Worm (Caenorhabditis elegans) whole organism, L4 larva: ENCODE data around the gene unc-44.
A peak's percentile ranks its signal among the peaks of the same experiment; 100 is the strongest.

Experiments
- F44E2.7 ChIP-seq: fragments of 200-800 bp; sonication (Bioruptor generic); IDR thresholded peaks from 2 replicates; pipeline ENCODE4 v2.1.2; 2022; ENCODE audit warnings: missing genetic modification characterization, missing compliant biosample characterization
- F49E8.2 ChIP-seq: sonication (generic microtip); optimal IDR thresholded peaks from 2 replicates; lab custom pipeline; 2016; ENCODE audit warnings: missing compliant biosample characterization, mild to moderate bottlenecking, missing genetic modification characterization, borderline replicate concordance
- T20F7.1 ChIP-seq: fragments of 200-800 bp; sonication (Bioruptor generic); optimal IDR thresholded peaks from 2 replicates; lab custom pipeline; 2018; ENCODE audit warnings: mild to moderate bottlenecking, missing genetic modification characterization, missing compliant biosample characterization
- T26A8.4 ChIP-seq: fragments of 200-800 bp; sonication (Bioruptor generic); IDR thresholded peaks from 2 replicates; pipeline ENCODE4 v1.3.6; 2022; ENCODE audit warnings: missing genetic modification characterization, missing compliant biosample characterization
- Y5F2A.4 ChIP-seq: fragments of 200-800 bp; sonication (Bioruptor generic); optimal IDR thresholded peaks from 2 replicates; lab custom pipeline; 2018; ENCODE audit warnings: mild to moderate bottlenecking, missing genetic modification characterization, missing compliant biosample characterization
- Y75B8A.6 ChIP-seq: fragments of 200-800 bp; sonication (Bioruptor generic); IDR thresholded peaks from 2 replicates; pipeline ENCODE4 v1.3.6; 2022; ENCODE audit warnings: missing genetic modification reagents, missing genetic modification characterization, missing compliant biosample characterization
- aha-1 ChIP-seq: fragments of 150-350 bp; peaks from one replicate; lab custom pipeline; 2014; ENCODE audit warnings: missing biosample characterization, missing genetic modification characterization
- aly-2 ChIP-seq: sonication (generic microtip); optimal IDR thresholded peaks from 2 replicates; lab custom pipeline; 2018; ENCODE audit warnings: missing biosample characterization, missing genetic modification characterization
- ceh-82 ChIP-seq: sonication (generic microtip); optimal IDR thresholded peaks from 2 replicates; lab custom pipeline; 2017; ENCODE audit warnings: missing biosample characterization, missing genetic modification characterization
- daf-16 ChIP-seq, 3 experiments: sonication (generic microtip); optimal IDR thresholded peaks; 2 replicates each; lab custom pipeline; 2016 to 2017; ENCODE audit warnings: missing genetic modification characterization in 3 of 3, missing genetic modification reagents in 3 of 3, mild to moderate bottlenecking in 2 of 3, missing compliant biosample characterization in 2 of 3, missing biosample characterization in 1 of 3, moderate library complexity in 1 of 3
- dmd-6 ChIP-seq: fragments of 200-800 bp; sonication (Bioruptor generic); IDR thresholded peaks from 2 replicates; pipeline ENCODE4 v1.3.6; 2022; ENCODE audit warnings: missing genetic modification reagents, missing genetic modification characterization, missing compliant biosample characterization
- fkh-10 ChIP-seq: fragments of 150-350 bp; optimal IDR thresholded peaks from 2 replicates; lab custom pipeline; 2014; ENCODE audit warnings: missing biosample characterization, missing genetic modification reagents, missing genetic modification characterization
- hif-1 ChIP-seq, 2 experiments: sonication (generic microtip); optimal IDR thresholded peaks; 2 replicates each; lab custom pipeline; 2016 to 2017; ENCODE audit warnings: missing compliant biosample characterization in 2 of 2, missing genetic modification characterization in 2 of 2, missing genetic modification reagents in 2 of 2, missing genotype in 2 of 2, mild to moderate bottlenecking in 1 of 2
- hlh-11 ChIP-seq: fragments of 200-800 bp; sonication (Bioruptor generic); optimal IDR thresholded peaks from 2 replicates; lab custom pipeline; 2018; ENCODE audit warnings: mild to moderate bottlenecking, missing genetic modification characterization, missing compliant biosample characterization
- hmg-1.1 ChIP-seq: fragments of 200-800 bp; sonication (Bioruptor generic); IDR thresholded peaks from 2 replicates; pipeline ENCODE4 v1.3.6; 2022; ENCODE audit warnings: missing genetic modification reagents, missing genetic modification characterization, missing compliant biosample characterization
- lin-13 ChIP-seq: fragments of 150-350 bp; optimal IDR thresholded peaks from 2 replicates; lab custom pipeline; 2014; ENCODE audit warnings: missing biosample characterization, missing genetic modification reagents, missing genetic modification characterization
- lin-15B ChIP-seq: fragments of 150-350 bp; sonication (generic microtip); optimal IDR thresholded peaks from 3 replicates; lab custom pipeline; 2014; ENCODE audit warnings: missing biosample characterization, missing genetic modification characterization
- lsy-2 ChIP-seq, 2 experiments: fragments of 150-350 bp in 1 of 2; sonication (generic microtip) in 1 of 2; optimal IDR thresholded peaks; 2 replicates each; lab custom pipeline; 2014 to 2017; ENCODE audit warnings: missing biosample characterization in 2 of 2, missing genetic modification characterization in 2 of 2
- madf-5 ChIP-seq, 2 experiments: fragments of 200-800 bp; sonication (Bioruptor generic); IDR thresholded peaks; 2 replicates each; pipeline ENCODE4 v1.3.6; 2022; ENCODE audit warnings: missing compliant biosample characterization in 2 of 2, missing genetic modification characterization in 2 of 2
- mxl-2 ChIP-seq: fragments of 200-800 bp; sonication (Bioruptor generic); conservative IDR thresholded peaks from 2 replicates; pipeline ENCODE4 v1.3.6; 2022; ENCODE audit warnings: missing genetic modification reagents, missing genetic modification characterization, missing compliant biosample characterization
- mxl-3 ChIP-seq: fragments of 200-800 bp; sonication (Bioruptor generic); optimal IDR thresholded peaks from 2 replicates; lab custom pipeline; 2018; ENCODE audit warnings: mild to moderate bottlenecking, missing genetic modification characterization, missing compliant biosample characterization
- nhr-28 ChIP-seq: fragments of 150-350 bp; optimal IDR thresholded peaks from 2 replicates; lab custom pipeline; 2014; ENCODE audit warnings: missing biosample characterization, missing genetic modification characterization
- nhr-41 ChIP-seq: fragments of 200-800 bp; sonication (Bioruptor generic); IDR thresholded peaks from 2 replicates; pipeline ENCODE4 v1.3.6; 2022; ENCODE audit warnings: missing genetic modification reagents, missing genetic modification characterization, missing compliant biosample characterization
- nhr-42 ChIP-seq: fragments of 200-800 bp; sonication (Bioruptor generic); IDR thresholded peaks from 2 replicates; pipeline ENCODE4 v1.3.6; 2022; ENCODE audit warnings: missing genetic modification characterization, missing compliant biosample characterization
- nhr-48 ChIP-seq: sonication (generic microtip); optimal IDR thresholded peaks from 2 replicates; lab custom pipeline; 2016; ENCODE audit warnings: mild to moderate bottlenecking, missing genetic modification characterization, missing compliant biosample characterization
- nhr-76 ChIP-seq: fragments of 150-350 bp; optimal IDR thresholded peaks from 2 replicates; lab custom pipeline; 2014; ENCODE audit warnings: missing biosample characterization, missing genetic modification characterization
- rbr-2 ChIP-seq: sonication (generic microtip); optimal IDR thresholded peaks from 2 replicates; lab custom pipeline; 2016; ENCODE audit warnings: missing genotype, missing genetic modification characterization, missing compliant biosample characterization
- set-16 ChIP-seq: fragments of 200-800 bp; sonication (Bioruptor generic); IDR thresholded peaks from 2 replicates; pipeline ENCODE4 v1.3.6; 2022; ENCODE audit warnings: missing genetic modification reagents, missing genetic modification characterization, missing compliant biosample characterization
- snpc-1.2 ChIP-seq: fragments of 200-800 bp; sonication (Bioruptor generic); IDR thresholded peaks from 2 replicates; pipeline ENCODE4 v1.3.6; 2022; ENCODE audit warnings: missing genetic modification reagents, missing genetic modification characterization, missing compliant biosample characterization
- snpc-4 ChIP-seq: fragments of 150-350 bp; optimal IDR thresholded peaks from 2 replicates; lab custom pipeline; 2014; ENCODE audit warnings: missing biosample characterization, missing genetic modification characterization
- vab-7 ChIP-seq: fragments of 200-800 bp; sonication (Bioruptor generic); IDR thresholded peaks from 2 replicates; pipeline ENCODE4 v1.3.6; 2022; ENCODE audit warnings: missing genetic modification reagents, missing genetic modification characterization, missing compliant biosample characterization
- zfp-3 ChIP-seq: fragments of 200-800 bp; sonication (Bioruptor generic); conservative IDR thresholded peaks from 2 replicates; pipeline ENCODE4 v1.3.6; 2022; ENCODE audit warnings: missing genetic modification reagents, missing genetic modification characterization, missing compliant biosample characterization

The unc-44 gene

ce11 chrIV:5979818-5980217 is 4.5 kb downstream of the unc-44 start:
- TF ChIP-seq snpc-4 (tag; lab: Kevin White, UChicago), result no peak

ce11 chrIV:5983191-5983590 is 7.8 kb downstream of the unc-44 start:
- TF ChIP-seq hmg-1.1 (GFP tag; lab: Robert Waterston, UW), result no peak
- peak; percentile 59 for TF ChIP-seq aha-1 (tag; lab: Kevin White, UChicago)
- no peak for TF ChIP-seq T20F7.1 (GFP tag; lab: Kevin White, UChicago)
- no peak for TF ChIP-seq hif-1 (tag; optimal IDR thresholded peaks at IDR 0.05; lab: Kevin White, UChicago)

DNA sequence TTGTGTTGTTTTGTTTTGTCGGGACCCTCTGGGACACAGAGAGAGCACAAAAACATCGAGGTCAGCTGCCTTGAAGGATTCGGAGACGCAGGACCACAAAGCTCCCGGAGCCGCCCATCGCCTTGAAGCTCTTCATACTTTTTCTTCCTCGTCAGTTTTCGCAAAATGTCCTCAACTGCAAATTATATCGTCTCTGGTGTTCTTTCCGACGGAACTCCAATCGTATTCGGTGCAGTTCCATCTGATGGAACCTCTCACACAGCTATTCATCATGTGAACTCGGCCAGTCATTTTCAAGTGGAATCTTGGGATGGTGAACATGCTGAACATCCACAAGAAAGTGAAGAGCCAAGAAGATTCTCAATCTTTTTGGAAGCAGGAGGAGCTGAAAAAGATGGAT is 10.1 kb downstream of the unc-44 start:
- no peak for TF ChIP-seq rbr-2 (tag; lab: Kevin White, UChicago)
- TF ChIP-seq fkh-10 (GFP tag; lab: Kevin White, UChicago), result no peak
- TF ChIP-seq aha-1 (tag; lab: Kevin White, UChicago), result peak; percentile 86
- peak; percentile 68 for TF ChIP-seq aly-2
- peak in 1 of 2 experiments; percentile 52 for TF ChIP-seq daf-16 (GFP tag; optimal IDR thresholded peaks at IDR 0.05; lab: Kevin White, UChicago)
- TF ChIP-seq daf-16 (tag; optimal IDR thresholded peaks at IDR 0.05; lab: Kevin White, UChicago), result no peak

ce11 chrIV:5985823-5986222 is 10.5 kb downstream of the unc-44 start:
- TF ChIP-seq set-16 (peak; percentile 79), Y75B8A.6 (no peak)

- TF ChIP-seq ceh-82 (tag; lab: Kevin White, UChicago) (no peak), rbr-2 (tag; lab: Kevin White, UChicago) (no peak), F49E8.2 (tag; lab: Kevin White, UChicago) (no peak), mxl-2 (no peak), lin-13 (GFP tag; lab: Kevin White, UChicago) (no peak), T26A8.4 (GFP tag; lab: Robert Waterston, UW) (0 out of 2 replicates have a peak, but pooled peaks have one; percentile 34), nhr-48 (tag; lab: Kevin White, UChicago) (no peak), zfp-3 (GFP tag; lab: Robert Waterston, UW) (0 out of 2 replicates have a peak, but pooled peaks have one; percentile 11), snpc-1.2 (GFP tag; lab: Robert Waterston, UW) (no peak), hif-1 (tag; optimal IDR thresholded peaks at IDR 0.05; lab: Kevin White, UChicago) (peak in 1 of 2 experiments; percentile 34), lsy-2 (tag; optimal IDR thresholded peaks at IDR 0.05; lab: Kevin White, UChicago) (no peak), mxl-3 (GFP tag; lab: Kevin White, UChicago) (no peak), lin-15B (tag; lab: Kevin White, UChicago) (no peak), nhr-42 (GFP tag; lab: Robert Waterston, UW) (no peak), nhr-41 (GFP tag; lab: Robert Waterston, UW) (no peak), hlh-11 (tag; lab: Kevin White, UChicago) (peak; percentile 37), F44E2.7 (GFP tag; lab: Robert Waterston, UW) (no peak), vab-7 (no peak)
These were observed 11.5 kb downstream of the unc-44 start for ce11 chrIV:5986829-5987228.

DNA sequence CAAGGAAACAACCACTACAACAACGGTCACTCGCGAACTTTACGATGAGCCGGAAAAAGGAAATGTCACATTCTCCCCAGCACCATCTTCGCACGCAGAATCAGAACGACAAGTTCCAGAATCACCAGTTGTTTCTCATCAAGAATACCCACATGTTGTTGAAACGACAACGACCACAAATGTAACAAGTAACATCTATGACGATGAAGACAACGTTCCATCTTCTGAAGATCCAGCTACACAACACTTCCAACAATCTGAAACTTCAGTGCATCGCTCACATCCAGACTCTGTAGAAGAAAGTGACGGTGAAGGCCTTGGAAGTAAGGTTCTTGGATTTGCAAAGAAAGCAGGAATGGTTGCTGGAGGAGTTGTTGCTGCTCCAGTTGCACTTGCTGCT is 15.1 kb downstream of the unc-44 start:
- TF ChIP-seq nhr-76 (tag; lab: Kevin White, UChicago) (no peak), madf-5 (GFP tag; IDR thresholded peaks at IDR 0.05; lab: Robert Waterston, UW) (no peak), Y5F2A.4 (no peak), nhr-28 (tag; lab: Kevin White, UChicago) (no peak), dmd-6 (GFP tag; lab: Robert Waterston, UW) (no peak)
